Fruit fly (Drosophila melanogaster) whole organism, embryonic: Measurements from ENCODE around the gene Tusp.

Source experiments
- ATbp ChIP-seq: fragments of 200-800 bp; sonication (Bioruptor generic); optimal IDR thresholded peaks from 2 replicates; lab custom pipeline; 2017; ENCODE audit warnings: missing biosample characterization, mild to moderate bottlenecking, missing genetic modification characterization, missing genetic modification reagents
- CG10147 ChIP-seq: fragments of 200-800 bp; sonication (Bioruptor generic); optimal IDR thresholded peaks from 2 replicates; lab custom pipeline; 2019; ENCODE audit warnings: missing biosample characterization, mild to moderate bottlenecking, missing genetic modification characterization, moderate library complexity
- CG11504 ChIP-seq: fragments of 200-800 bp; sonication (Bioruptor generic); optimal IDR thresholded peaks from 3 replicates; lab custom pipeline; 2019; ENCODE audit warnings: missing biosample characterization, mild to moderate bottlenecking, missing genetic modification characterization, moderate library complexity
- CG12155 ChIP-seq: fragments of 200-800 bp; sonication (Bioruptor generic); optimal IDR thresholded peaks from 3 replicates; lab custom pipeline; 2016; ENCODE audit warnings: missing biosample characterization, missing genetic modification characterization
- CG12219 ChIP-seq: fragments of 200-800 bp; sonication (Bioruptor generic); optimal IDR thresholded peaks from 3 replicates; lab custom pipeline; 2018; ENCODE audit warnings: missing biosample characterization, mild to moderate bottlenecking, missing genetic modification characterization
- CG1233 ChIP-seq: fragments of 200-800 bp; sonication (Bioruptor generic); optimal IDR thresholded peaks from 4 replicates; lab custom pipeline; 2018; ENCODE audit warnings: missing biosample characterization, mild to moderate bottlenecking, missing genetic modification characterization
- CG12391 ChIP-seq: fragments of 200-800 bp; sonication (Bioruptor generic); optimal IDR thresholded peaks from 3 replicates; lab custom pipeline; 2018; ENCODE audit warnings: missing biosample characterization, mild to moderate bottlenecking, missing genetic modification characterization, moderate library complexity
- CG12769 ChIP-seq: fragments of 200-800 bp; sonication (Bioruptor generic); optimal IDR thresholded peaks from 2 replicates; lab custom pipeline; 2019; ENCODE audit warnings: missing biosample characterization, mild to moderate bottlenecking, missing genetic modification characterization, moderate library complexity
- CG15514 ChIP-seq: fragments of 200-800 bp; sonication (Bioruptor generic); optimal IDR thresholded peaks from 3 replicates; lab custom pipeline; 2017; ENCODE audit warnings: missing biosample characterization, missing genetic modification characterization, mild to moderate bottlenecking, moderate library complexity, missing genetic modification reagents
- CG18619 ChIP-seq: fragments of 200-800 bp; sonication (Bioruptor generic); optimal IDR thresholded peaks from 3 replicates; lab custom pipeline; 2017; ENCODE audit warnings: missing biosample characterization, mild to moderate bottlenecking, missing genetic modification characterization
- CG33557 ChIP-seq: fragments of 200-800 bp; sonication (Bioruptor generic); optimal IDR thresholded peaks from 2 replicates; lab custom pipeline; 2019; ENCODE audit warnings: missing biosample characterization, mild to moderate bottlenecking, missing genetic modification characterization, moderate library complexity
- CG3995 ChIP-seq: fragments of 200-800 bp; sonication (Bioruptor generic); optimal IDR thresholded peaks from 3 replicates; lab custom pipeline; 2016; ENCODE audit warnings: missing biosample characterization, missing genetic modification characterization
- CG4820 ChIP-seq: fragments of 200-800 bp; sonication (Bioruptor generic); optimal IDR thresholded peaks from 3 replicates; lab custom pipeline; 2016; ENCODE audit warnings: missing biosample characterization, missing genetic modification characterization
- CG6175 ChIP-seq: fragments of 200-800 bp; sonication (Bioruptor generic); IDR thresholded peaks from 3 replicates; pipeline ENCODE4 v1.3.6; 2022; ENCODE audit warnings: missing biosample characterization, missing genetic modification characterization
- CG6254 ChIP-seq: fragments of 200-800 bp; sonication (Bioruptor generic); optimal IDR thresholded peaks from 3 replicates; lab custom pipeline; 2017; ENCODE audit warnings: mild to moderate bottlenecking, missing biosample characterization, missing genetic modification reagents, missing genetic modification characterization
- CG7786 ChIP-seq: fragments of 200-800 bp; sonication (Bioruptor generic); optimal IDR thresholded peaks from 2 replicates; lab custom pipeline; 2016; ENCODE audit warnings: missing biosample characterization, missing genetic modification characterization
- CG9817 ChIP-seq: fragments of 200-800 bp; sonication (Bioruptor generic); optimal IDR thresholded peaks from 2 replicates; lab custom pipeline; 2018; ENCODE audit warnings: missing biosample characterization, mild to moderate bottlenecking, missing genetic modification characterization, moderate library complexity
- CoRest ChIP-seq: fragments of 200-800 bp; sonication (Bioruptor generic); optimal IDR thresholded peaks from 3 replicates; lab custom pipeline; 2018; ENCODE audit warnings: missing biosample characterization, mild to moderate bottlenecking, missing genetic modification characterization, moderate library complexity
- Dip3 ChIP-seq: fragments of 200-800 bp; sonication (Bioruptor generic); optimal IDR thresholded peaks from 3 replicates; lab custom pipeline; 2016; ENCODE audit warnings: missing biosample characterization, missing genetic modification characterization
- Eip74EF ChIP-seq, 2 experiments: fragments of 200-800 bp in 1 of 2; fragments of >200 bp in 1 of 2; sonication (Bioruptor generic) in 1 of 2; optimal IDR thresholded peaks; 2 replicates each; lab custom pipeline; 2017 to 2019; ENCODE audit warnings: missing biosample characterization in 2 of 2, missing genetic modification characterization in 2 of 2, mild to moderate bottlenecking in 1 of 2, moderate library complexity in 1 of 2
- Ets97D ChIP-seq: fragments of 200-800 bp; sonication (Bioruptor generic); optimal IDR thresholded peaks from 3 replicates; lab custom pipeline; 2016; ENCODE audit warnings: missing biosample characterization, missing genetic modification characterization
- Fer2 ChIP-seq: fragments of 200-800 bp; sonication (Bioruptor generic); optimal IDR thresholded peaks from 2 replicates; lab custom pipeline; 2018; ENCODE audit warnings: missing biosample characterization, mild to moderate bottlenecking, missing genetic modification characterization, moderate library complexity
- Hmr ChIP-seq: fragments of 200-800 bp; sonication (Bioruptor generic); optimal IDR thresholded peaks from 3 replicates; lab custom pipeline; 2017; ENCODE audit warnings: mild to moderate bottlenecking, missing biosample characterization, missing genetic modification reagents, missing genetic modification characterization
- Lpt ChIP-seq: fragments of >200 bp; optimal IDR thresholded peaks from 2 replicates; lab custom pipeline; 2018; ENCODE audit warnings: missing biosample characterization, missing genetic modification characterization
- Opbp ChIP-seq: fragments of 200-800 bp; sonication (Bioruptor generic); IDR thresholded peaks from 3 replicates; pipeline ENCODE4 v1.3.6; 2022; ENCODE audit warnings: missing biosample characterization, missing genetic modification characterization; ENCODE audit not compliant: partially characterized antibody
- Stat92E ChIP-seq, 3 experiments: fragments of >200 bp in 2 of 3; fragments of 200-800 bp in 1 of 3; sonication (Bioruptor generic) in 1 of 3; optimal IDR thresholded peaks; 2 replicates each; lab custom pipeline; 2017 to 2019; ENCODE audit warnings: missing biosample characterization in 3 of 3, missing genetic modification characterization in 3 of 3, mild to moderate bottlenecking in 1 of 3, moderate library complexity in 1 of 3
- Trl ChIP-seq, 3 experiments: fragments of >200 bp in 2 of 3; fragments of 200-800 bp in 1 of 3; sonication (Bioruptor generic) in 1 of 3; optimal IDR thresholded peaks; 2 replicates in 1 of 3; 3 replicates in 2 of 3; lab custom pipeline; 2016 to 2017; ENCODE audit warnings: missing biosample characterization in 1 of 3, missing genetic modification characterization in 1 of 3
- az2 ChIP-seq: fragments of 200-800 bp; sonication (Bioruptor generic); optimal IDR thresholded peaks from 3 replicates; lab custom pipeline; 2016; ENCODE audit warnings: missing biosample characterization, missing genetic modification characterization
- bbx ChIP-seq: fragments of 200-800 bp; sonication (Bioruptor generic); IDR thresholded peaks from 2 replicates; pipeline ENCODE4 v1.3.6; 2022; ENCODE audit warnings: missing biosample characterization, missing genetic modification characterization; ENCODE audit not compliant: partially characterized antibody
- bcd ChIP-seq: fragments of 200-800 bp; sonication (Bioruptor generic); optimal IDR thresholded peaks from 2 replicates; lab custom pipeline; 2017; ENCODE audit warnings: missing biosample characterization, mild to moderate bottlenecking, missing genetic modification characterization
- btn ChIP-seq: fragments of 200-800 bp; sonication (Bioruptor generic); optimal IDR thresholded peaks from 2 replicates; lab custom pipeline; 2016; ENCODE audit warnings: missing biosample characterization, missing genetic modification characterization
- chinmo ChIP-seq: fragments of 200-800 bp; sonication (Bioruptor generic); IDR thresholded peaks from 4 replicates; pipeline ENCODE4 v1.3.6; 2022; ENCODE audit warnings: missing biosample characterization, missing genetic modification characterization; ENCODE audit not compliant: partially characterized antibody
- ewg ChIP-seq: fragments of 200-800 bp; sonication (Bioruptor generic); optimal IDR thresholded peaks from 3 replicates; lab custom pipeline; 2017; ENCODE audit warnings: mild to moderate bottlenecking, missing biosample characterization, missing genetic modification reagents, missing genetic modification characterization
- exex ChIP-seq: fragments of 200-800 bp; sonication (Bioruptor generic); optimal IDR thresholded peaks from 4 replicates; lab custom pipeline; 2018; ENCODE audit warnings: missing biosample characterization, mild to moderate bottlenecking, missing genetic modification characterization, moderate library complexity
- fd96Cb ChIP-seq: fragments of 200-800 bp; sonication (Bioruptor generic); optimal IDR thresholded peaks from 2 replicates; lab custom pipeline; 2018; ENCODE audit warnings: missing biosample characterization, mild to moderate bottlenecking, missing genetic modification characterization, moderate library complexity
- gfzf ChIP-seq: fragments of 200-800 bp; sonication (Bioruptor generic); optimal IDR thresholded peaks from 2 replicates; lab custom pipeline; 2016; ENCODE audit warnings: missing biosample characterization, mild to moderate bottlenecking, missing genetic modification characterization, moderate library complexity
- gro ChIP-seq: fragments of 200-800 bp; sonication (Bioruptor generic); optimal IDR thresholded peaks from 2 replicates; lab custom pipeline; 2016; ENCODE audit warnings: missing biosample characterization, missing genetic modification characterization
- gsb-n ChIP-seq: fragments of 200-800 bp; sonication (Bioruptor generic); optimal IDR thresholded peaks from 3 replicates; lab custom pipeline; 2018; ENCODE audit warnings: missing biosample characterization, mild to moderate bottlenecking, missing genetic modification characterization
- hkb ChIP-seq, 2 experiments: fragments of 200-800 bp in 1 of 2; fragments of >200 bp in 1 of 2; sonication (Bioruptor generic) in 1 of 2; IDR thresholded peaks in 1 of 2; optimal IDR thresholded peaks in 1 of 2; 2 replicates each; pipeline versions ENCODE4 v1.3.6 to Lab custom; 2017 to 2022; ENCODE audit warnings: missing biosample characterization in 1 of 2, missing genetic modification characterization in 1 of 2
- lbe ChIP-seq: fragments of 200-800 bp; sonication (Bioruptor generic); optimal IDR thresholded peaks from 2 replicates; lab custom pipeline; 2016; ENCODE audit warnings: missing biosample characterization, mild to moderate bottlenecking, missing genetic modification characterization
- lilli ChIP-seq: fragments of 200-800 bp; sonication (Bioruptor generic); optimal IDR thresholded peaks from 3 replicates; lab custom pipeline; 2016; ENCODE audit warnings: missing biosample characterization, missing genetic modification characterization
- nom ChIP-seq: fragments of 200-800 bp; sonication (Bioruptor generic); optimal IDR thresholded peaks from 2 replicates; lab custom pipeline; 2017; ENCODE audit warnings: missing biosample characterization, missing genetic modification characterization, mild to moderate bottlenecking, moderate library complexity, missing genetic modification reagents
- pita ChIP-seq: fragments of 200-800 bp; sonication (Bioruptor generic); optimal IDR thresholded peaks from 2 replicates; lab custom pipeline; 2017; ENCODE audit warnings: missing biosample characterization, mild to moderate bottlenecking, missing genetic modification characterization
- pum ChIP-seq: fragments of 200-800 bp; sonication (Bioruptor generic); optimal IDR thresholded peaks from 2 replicates; lab custom pipeline; 2016; ENCODE audit warnings: missing biosample characterization, missing genetic modification characterization
- sd ChIP-seq: fragments of 200-800 bp; sonication (Bioruptor generic); optimal IDR thresholded peaks from 3 replicates; lab custom pipeline; 2018; ENCODE audit warnings: missing biosample characterization, mild to moderate bottlenecking, missing genetic modification characterization, moderate library complexity
- slp2 ChIP-seq: fragments of 200-800 bp; sonication (Bioruptor generic); optimal IDR thresholded peaks from 2 replicates; lab custom pipeline; 2016; ENCODE audit warnings: missing biosample characterization, missing genetic modification characterization
- stc ChIP-seq: fragments of 200-800 bp; sonication (Bioruptor generic); IDR thresholded peaks from 2 replicates; pipeline ENCODE4 v1.3.6; 2022; ENCODE audit warnings: missing biosample characterization, missing genetic modification characterization

Tusp gene

dm6 chr3R:27677174-27677726 is 69.6 kb downstream of the Tusp start, which contains the start of gene Hsdl2 (continued):
- TF ChIP-seq CG12155 (GFP tag; lab: Kevin White, UChicago) (no peak), bcd (GFP tag; lab: Kevin White, UChicago) (no peak), lilli (GFP tag; lab: Kevin White, UChicago) (peak; percentile 74), gsb-n (tag; lab: Kevin White, UChicago) (no peak), CG15514 (peak; percentile 74), hkb (optimal IDR thresholded peaks at IDR 0.05; lab: Kevin White, UChicago) (peak; percentile 52), hkb (GFP tag; IDR thresholded peaks at IDR 0.05; lab: Robert Waterston, UW) (peak; percentile 46; the same call in 1 of the 2 replicates), CG9817 (tag; lab: Kevin White, UChicago) (peak; percentile 30), CoRest (peak; percentile 67), CG3995 (GFP tag; lab: Kevin White, UChicago) (peak; percentile 67), CG1233 (no peak), CG6254 (GFP tag; lab: Kevin White, UChicago) (no peak), CG33557 (GFP tag; lab: Kevin White, UChicago) (no peak), Lpt (GFP tag; lab: Kevin White, UChicago) (no peak), Trl (optimal IDR thresholded peaks at IDR 0.05; lab: Kevin White, UChicago) (peak in 1 of 2 experiments; percentile 8), Trl (GFP tag; optimal IDR thresholded peaks at IDR 0.05; lab: Kevin White, UChicago) (peak; percentile 3), CG12769 (tag; lab: Kevin White, UChicago) (no peak), Dip3 (peak; percentile 50), CG18619 (GFP tag; lab: Kevin White, UChicago) (no peak), btn (GFP tag; lab: Kevin White, UChicago) (no peak), pita (GFP tag; lab: Kevin White, UChicago) (peak; percentile 53), slp2 (GFP tag; lab: Kevin White, UChicago) (no peak), Opbp (GFP tag; lab: Robert Waterston, UW) (peak; percentile 65; the same call in 2 of the 3 replicates), Stat92E (GFP tag; optimal IDR thresholded peaks at IDR 0.05; lab: Kevin White, UChicago) (no peak), CG4820 (GFP tag; lab: Kevin White, UChicago) (peak; percentile 23), CG12391 (tag; lab: Kevin White, UChicago) (peak; percentile 68), stc (GFP tag; lab: Robert Waterston, UW) (no peak), gro (GFP tag; lab: Kevin White, UChicago) (no peak), pum (peak; percentile 0), Ets97D (GFP tag; lab: Kevin White, UChicago) (peak; percentile 33), CG10147 (GFP tag; lab: Kevin White, UChicago) (no peak), CG7786 (peak; percentile 7), ewg (GFP tag; lab: Kevin White, UChicago) (no peak), Eip74EF (GFP tag; optimal IDR thresholded peaks at IDR 0.05; lab: Kevin White, UChicago) (no peak), exex (tag; lab: Kevin White, UChicago) (no peak), CG12219 (GFP tag; lab: Kevin White, UChicago) (no peak), fd96Cb (no peak), sd (tag; lab: Kevin White, UChicago) (no peak), Fer2 (tag; lab: Kevin White, UChicago) (no peak), chinmo (no peak), nom (GFP tag; lab: Kevin White, UChicago) (peak; percentile 99), CG6175 (GFP tag; lab: Robert Waterston, UW) (no peak), CG11504 (tag; lab: Kevin White, UChicago) (no peak), Hmr (GFP tag; lab: Kevin White, UChicago) (peak; percentile 61), bbx (GFP tag; lab: Robert Waterston, UW) (peak; percentile 52), ATbp (no peak), gfzf (GFP tag; lab: Kevin White, UChicago) (peak; percentile 37), lbe (GFP tag; lab: Kevin White, UChicago) (no peak), az2 (GFP tag; lab: Kevin White, UChicago) (peak; percentile 29)
